Fruit fly (Drosophila melanogaster) whole organism, embryonic: ENCODE measurements around the gene Eip75B.
A peak's percentile ranks its signal among the peaks of the same experiment; 100 is the strongest.

ENCODE experiments used
- ATbp ChIP-seq: fragments of 200-800 bp; sonication (Bioruptor generic); optimal IDR thresholded peaks from 2 replicates; lab custom pipeline; 2017; ENCODE audit warnings: missing biosample characterization, mild to moderate bottlenecking, missing genetic modification characterization, missing genetic modification reagents
- CG10543 ChIP-seq: fragments of 200-800 bp; sonication (Bioruptor generic); optimal IDR thresholded peaks from 3 replicates; lab custom pipeline; 2017; ENCODE audit warnings: missing biosample characterization, mild to moderate bottlenecking, missing genetic modification characterization, moderate library complexity
- CG12236 ChIP-seq: fragments of 200-800 bp; sonication (Bioruptor generic); optimal IDR thresholded peaks from 2 replicates; lab custom pipeline; 2016; ENCODE audit warnings: missing biosample characterization, missing genetic modification characterization
- CG13296 ChIP-seq: fragments of 200-800 bp; sonication (Bioruptor generic); optimal IDR thresholded peaks from 3 replicates; lab custom pipeline; 2018; ENCODE audit warnings: missing biosample characterization, mild to moderate bottlenecking, missing genetic modification characterization
- CG13424 ChIP-seq: fragments of 200-800 bp; sonication (Bioruptor generic); optimal IDR thresholded peaks from 2 replicates; lab custom pipeline; 2019; ENCODE audit warnings: missing biosample characterization, mild to moderate bottlenecking, missing genetic modification characterization, moderate library complexity
- CG14710 ChIP-seq: fragments of 200-800 bp; sonication (Bioruptor generic); optimal IDR thresholded peaks from 3 replicates; lab custom pipeline; 2019; ENCODE audit warnings: missing biosample characterization, mild to moderate bottlenecking, missing genetic modification characterization, moderate library complexity
- CG15269 ChIP-seq: fragments of 200-800 bp; sonication (Bioruptor generic); optimal IDR thresholded peaks from 2 replicates; lab custom pipeline; 2018; ENCODE audit warnings: missing biosample characterization, mild to moderate bottlenecking, missing genetic modification characterization, moderate library complexity
- CG16779 ChIP-seq: fragments of 200-800 bp; sonication (Bioruptor generic); IDR thresholded peaks from 2 replicates; pipeline ENCODE4 v1.3.6; 2022; ENCODE audit warnings: missing biosample characterization, missing genetic modification characterization
- CG18619 ChIP-seq: fragments of 200-800 bp; sonication (Bioruptor generic); optimal IDR thresholded peaks from 3 replicates; lab custom pipeline; 2017; ENCODE audit warnings: missing biosample characterization, mild to moderate bottlenecking, missing genetic modification characterization
- CG32767 ChIP-seq: fragments of 200-800 bp; sonication (Bioruptor generic); IDR thresholded peaks from 2 replicates; pipeline ENCODE4 v1.3.6; 2022; ENCODE audit warnings: missing biosample characterization, missing genetic modification characterization
- CG34422 ChIP-seq: fragments of 200-800 bp; sonication (Bioruptor generic); IDR thresholded peaks from 3 replicates; pipeline ENCODE4 v1.3.6; 2022; ENCODE audit warnings: missing biosample characterization, missing genetic modification characterization
- CG4854 ChIP-seq: fragments of 200-800 bp; sonication (Bioruptor generic); optimal IDR thresholded peaks from 2 replicates; lab custom pipeline; 2016; ENCODE audit warnings: missing biosample characterization, missing genetic modification characterization, inconsistent platforms
- CG6654 ChIP-seq: fragments of 200-800 bp; sonication (Bioruptor generic); optimal IDR thresholded peaks from 2 replicates; lab custom pipeline; 2017; ENCODE audit warnings: missing biosample characterization, mild to moderate bottlenecking, missing genetic modification characterization
- CG8281 ChIP-seq: fragments of 200-800 bp; sonication (Bioruptor generic); optimal IDR thresholded peaks from 2 replicates; lab custom pipeline; 2018; ENCODE audit warnings: missing biosample characterization, mild to moderate bottlenecking, missing genetic modification characterization, moderate library complexity
- CG8944 ChIP-seq: fragments of 200-800 bp; sonication (Bioruptor generic); optimal IDR thresholded peaks from 3 replicates; lab custom pipeline; 2016; ENCODE audit warnings: missing biosample characterization, missing genetic modification characterization
- Deaf1 ChIP-seq: fragments of 200-800 bp; optimal IDR thresholded peaks from 3 replicates; lab custom pipeline; 2019; ENCODE audit warnings: missing biosample characterization, mild to moderate bottlenecking, missing genetic modification characterization, moderate library complexity
- Dip2 ChIP-seq: fragments of 200-800 bp; sonication (Bioruptor generic); IDR thresholded peaks from 2 replicates; pipeline ENCODE4 v1.3.6; 2022; ENCODE audit warnings: missing biosample characterization, missing genetic modification characterization
- Doc2 ChIP-seq: fragments of 200-800 bp; sonication (Bioruptor generic); IDR thresholded peaks from 2 replicates; pipeline ENCODE4 v1.3.6; 2022; ENCODE audit warnings: missing biosample characterization, missing genetic modification characterization
- Drgx ChIP-seq: fragments of 200-800 bp; sonication (Bioruptor generic); IDR thresholded peaks from 2 replicates; pipeline ENCODE4 v1.3.6; 2022; ENCODE audit warnings: missing biosample characterization, missing genetic modification characterization
- Hmr ChIP-seq: fragments of 200-800 bp; sonication (Bioruptor generic); optimal IDR thresholded peaks from 3 replicates; lab custom pipeline; 2017; ENCODE audit warnings: mild to moderate bottlenecking, missing biosample characterization, missing genetic modification reagents, missing genetic modification characterization
- Hr3 ChIP-seq: fragments of 200-800 bp; sonication (Bioruptor generic); optimal IDR thresholded peaks from 3 replicates; lab custom pipeline; 2016; ENCODE audit warnings: missing biosample characterization, missing genetic modification characterization
- Pdp1 ChIP-seq, 2 experiments: fragments of 200-800 bp; sonication (Bioruptor generic); optimal IDR thresholded peaks; 3 replicates each; lab custom pipeline; 2016; ENCODE audit warnings: missing biosample characterization in 2 of 2, missing genetic modification characterization in 2 of 2, mild to moderate bottlenecking in 1 of 2, moderate library complexity in 1 of 2
- TFAM ChIP-seq: fragments of 200-800 bp; sonication (Bioruptor generic); optimal IDR thresholded peaks from 2 replicates; lab custom pipeline; 2017; ENCODE audit warnings: missing biosample characterization, missing genetic modification characterization, inconsistent platforms
- Tbp ChIP-seq: fragments of >200 bp; optimal IDR thresholded peaks from 2 replicates; lab custom pipeline; 2018; ENCODE audit warnings: missing biosample characterization, missing genetic modification characterization
- az2 ChIP-seq: fragments of 200-800 bp; sonication (Bioruptor generic); optimal IDR thresholded peaks from 3 replicates; lab custom pipeline; 2016; ENCODE audit warnings: missing biosample characterization, missing genetic modification characterization
- bsh ChIP-seq, 2 experiments: fragments of 200-800 bp; sonication (Bioruptor generic); optimal IDR thresholded peaks; 2 replicates each; lab custom pipeline; 2017 to 2018; ENCODE audit warnings: mild to moderate bottlenecking in 2 of 2, missing biosample characterization in 2 of 2, missing genetic modification characterization in 2 of 2, moderate library complexity in 1 of 2
- chinmo ChIP-seq: fragments of 200-800 bp; sonication (Bioruptor generic); IDR thresholded peaks from 4 replicates; pipeline ENCODE4 v1.3.6; 2022; ENCODE audit warnings: missing biosample characterization, missing genetic modification characterization; ENCODE audit not compliant: partially characterized antibody
- da ChIP-seq: fragments of 200-800 bp; sonication (Bioruptor generic); optimal IDR thresholded peaks from 2 replicates; lab custom pipeline; 2016; ENCODE audit warnings: missing biosample characterization, missing genetic modification characterization
- exex ChIP-seq: fragments of 200-800 bp; sonication (Bioruptor generic); optimal IDR thresholded peaks from 4 replicates; lab custom pipeline; 2018; ENCODE audit warnings: missing biosample characterization, mild to moderate bottlenecking, missing genetic modification characterization, moderate library complexity
- gcm2 ChIP-seq: fragments of 200-800 bp; sonication (Bioruptor generic); optimal IDR thresholded peaks from 2 replicates; lab custom pipeline; 2016; ENCODE audit warnings: missing biosample characterization, missing genetic modification characterization
- hkb ChIP-seq, 2 experiments: fragments of 200-800 bp in 1 of 2; fragments of >200 bp in 1 of 2; sonication (Bioruptor generic) in 1 of 2; IDR thresholded peaks in 1 of 2; optimal IDR thresholded peaks in 1 of 2; 2 replicates each; pipeline versions ENCODE4 v1.3.6 to Lab custom; 2017 to 2022; ENCODE audit warnings: missing biosample characterization in 1 of 2, missing genetic modification characterization in 1 of 2
- jigr1 ChIP-seq: fragments of 200-800 bp; sonication (Bioruptor generic); IDR thresholded peaks from 3 replicates; pipeline ENCODE4 v1.3.6; 2022; ENCODE audit warnings: missing biosample characterization, missing genetic modification characterization
- pros ChIP-seq: fragments of 200-800 bp; sonication (Bioruptor generic); optimal IDR thresholded peaks from 3 replicates; lab custom pipeline; 2019; ENCODE audit warnings: missing biosample characterization, mild to moderate bottlenecking, missing genetic modification characterization, moderate library complexity
- rib ChIP-seq: fragments of 200-800 bp; sonication (Bioruptor generic); IDR thresholded peaks from 2 replicates; pipeline ENCODE4 v1.3.6; 2022; ENCODE audit warnings: missing biosample characterization, missing genetic modification characterization
- run ChIP-seq: fragments of 200-800 bp; sonication (Bioruptor generic); optimal IDR thresholded peaks from 3 replicates; lab custom pipeline; 2018; ENCODE audit warnings: missing biosample characterization, mild to moderate bottlenecking, missing genetic modification characterization
- sens ChIP-seq: fragments of 200-800 bp; sonication (Bioruptor generic); peaks from one replicate; lab custom pipeline; 2016; ENCODE audit warnings: missing biosample characterization, missing genetic modification characterization
- stc ChIP-seq: fragments of 200-800 bp; sonication (Bioruptor generic); IDR thresholded peaks from 2 replicates; pipeline ENCODE4 v1.3.6; 2022; ENCODE audit warnings: missing biosample characterization, missing genetic modification characterization
- sug ChIP-seq: fragments of 200-800 bp; optimal IDR thresholded peaks from 2 replicates; lab custom pipeline; 2019; ENCODE audit warnings: missing biosample characterization, mild to moderate bottlenecking, missing genetic modification characterization, moderate library complexity
- tio ChIP-seq: fragments of 200-800 bp; sonication (Bioruptor generic); optimal IDR thresholded peaks from 2 replicates; lab custom pipeline; 2017; ENCODE audit warnings: missing biosample characterization, missing genetic modification characterization, inconsistent platforms
- trem ChIP-seq: fragments of 200-800 bp; optimal IDR thresholded peaks from 3 replicates; lab custom pipeline; 2019; ENCODE audit warnings: missing biosample characterization, mild to moderate bottlenecking, missing genetic modification characterization, moderate library complexity
- zfh1 ChIP-seq: fragments of 200-800 bp; sonication (Bioruptor generic); IDR thresholded peaks from 3 replicates; pipeline ENCODE4 v1.3.6; 2022; ENCODE audit warnings: missing biosample characterization, missing genetic modification characterization

The Eip75B gene

dm6 chr3L:17966220-17966619 lies 98.3 kb downstream of the Eip75B start (continued):
- TF ChIP-seq CG10543 (GFP tag; lab: Kevin White, UChicago) (peak; percentile 17), Drgx (no peak), CG12236 (GFP tag; lab: Kevin White, UChicago) (no peak), CG8944 (GFP tag; lab: Kevin White, UChicago) (no peak), trem (tag; lab: Kevin White, UChicago) (no peak), TFAM (no peak), rib (GFP tag; lab: Robert Waterston, UW) (peak; percentile 34; the same call in 1 of the 2 replicates), run (no peak), CG16779 (no peak), gcm2 (no peak), CG14710 (tag; lab: Kevin White, UChicago) (no peak), bsh (GFP tag; optimal IDR thresholded peaks at IDR 0.05; lab: Kevin White, UChicago) (peak in 1 of 2 experiments; percentile 10), Pdp1 (GFP tag; optimal IDR thresholded peaks at IDR 0.05; lab: Kevin White, UChicago) (peak in 1 of 2 experiments; percentile 3), CG18619 (GFP tag; lab: Kevin White, UChicago) (no peak), CG6654 (no peak), CG4854 (GFP tag; lab: Kevin White, UChicago) (no peak), jigr1 (no peak), da (GFP tag; lab: Kevin White, UChicago) (no peak), sens (peak; percentile 57), hkb (optimal IDR thresholded peaks at IDR 0.05; lab: Kevin White, UChicago) (no peak), hkb (GFP tag; IDR thresholded peaks at IDR 0.05; lab: Robert Waterston, UW) (no peak), CG13296 (no peak), Tbp (GFP tag; lab: Kevin White, UChicago) (no peak), CG34422 (GFP tag; lab: Robert Waterston, UW) (no peak), CG8281 (tag; lab: Kevin White, UChicago) (no peak), exex (tag; lab: Kevin White, UChicago) (no peak), ATbp (GFP tag; lab: Kevin White, UChicago) (peak; percentile 19), zfh1 (no peak), Hr3 (GFP tag; lab: Kevin White, UChicago) (peak; percentile 31), CG32767 (GFP tag; lab: Robert Waterston, UW) (no peak), chinmo (peak; percentile 77; the same call in 3 of the 4 replicates), stc (GFP tag; lab: Robert Waterston, UW) (no peak), CG13424 (tag; lab: Kevin White, UChicago) (no peak), Hmr (GFP tag; lab: Kevin White, UChicago) (no peak)

- TF ChIP-seq sug, result no peak
- no peak for TF ChIP-seq tio (GFP tag; lab: Kevin White, UChicago)
- TF ChIP-seq Deaf1 (tag; lab: Kevin White, UChicago), result peak; percentile 13
- peak; percentile 36 for TF ChIP-seq CG15269
- TF ChIP-seq Doc2 (GFP tag; lab: Robert Waterston, UW), result no peak
- TF ChIP-seq Dip2 (GFP tag; lab: Robert Waterston, UW), result no peak
- peak; percentile 49 for TF ChIP-seq pros (GFP tag; lab: Kevin White, UChicago)
- peak in 1 of 2 experiments; percentile 58 for TF ChIP-seq Pdp1 (GFP tag; optimal IDR thresholded peaks at IDR 0.05; lab: Kevin White, UChicago)
- no peak for TF ChIP-seq az2
- TF ChIP-seq, all 482 proteins: peak for 4
Measured at dm6 chr3L:17965455-17965794, 99.1 kb downstream of the Eip75B start.
